Worm (Caenorhabditis elegans) whole organism, young adult: ENCODE results near the gene frpr-9.

Experiments
- B0336.3 ChIP-seq: fragments of 200-800 bp; sonication (Bioruptor generic); IDR thresholded peaks from 2 replicates; pipeline ENCODE4 v1.3.6; 2022; ENCODE audit warnings: missing genetic modification characterization, missing compliant biosample characterization
- C06A6.2 ChIP-seq: fragments of 200-800 bp; sonication (Bioruptor generic); conservative IDR thresholded peaks from 2 replicates; pipeline ENCODE4 v1.3.6; 2022; ENCODE audit warnings: missing genetic modification characterization, missing compliant biosample characterization
- F10E7.11 ChIP-seq: sonication (generic microtip); optimal IDR thresholded peaks from 2 replicates; lab custom pipeline; 2017; ENCODE audit warnings: mild to moderate bottlenecking, missing genetic modification characterization, moderate library complexity, missing compliant biosample characterization
- F22D6.2 ChIP-seq: sonication (generic microtip); optimal IDR thresholded peaks from 2 replicates; lab custom pipeline; 2016; ENCODE audit warnings: mild to moderate bottlenecking, missing genetic modification characterization, missing compliant biosample characterization
- F33H1.4 ChIP-seq: fragments of 200-800 bp; sonication (Bioruptor generic); IDR thresholded peaks from 2 replicates; pipeline ENCODE4 v1.3.6; 2022; ENCODE audit warnings: missing genetic modification reagents, missing genetic modification characterization, missing compliant biosample characterization
- F39B2.1 ChIP-seq: fragments of 200-800 bp; sonication (Bioruptor generic); IDR thresholded peaks from 2 replicates; pipeline ENCODE4 v1.3.6; 2022; ENCODE audit warnings: missing genetic modification reagents, missing genetic modification characterization, missing compliant biosample characterization
- F57C9.4 ChIP-seq: sonication (generic microtip); optimal IDR thresholded peaks from 2 replicates; lab custom pipeline; 2017; ENCODE audit warnings: mild to moderate bottlenecking, missing genetic modification characterization, missing compliant biosample characterization
- K12H6.12 ChIP-seq: fragments of 200-800 bp; sonication (Bioruptor generic); optimal IDR thresholded peaks from 2 replicates; lab custom pipeline; 2018; ENCODE audit warnings: mild to moderate bottlenecking, missing genetic modification characterization, missing compliant biosample characterization
- Y56A3A.18 ChIP-seq: fragments of 200-800 bp; sonication (Bioruptor generic); IDR thresholded peaks from 2 replicates; pipeline ENCODE4 v1.3.6; 2022; ENCODE audit warnings: missing genetic modification reagents, missing genetic modification characterization, missing compliant biosample characterization
- Y79H2A.3 ChIP-seq: fragments of 200-800 bp; sonication (Bioruptor generic); conservative IDR thresholded peaks from 2 replicates; pipeline ENCODE4 v1.3.6; 2022; ENCODE audit warnings: missing genetic modification reagents, missing genetic modification characterization, missing compliant biosample characterization
- akir-1 ChIP-seq: fragments of 200-800 bp; sonication (Bioruptor generic); optimal IDR thresholded peaks from 2 replicates; lab custom pipeline; 2018; ENCODE audit warnings: mild to moderate bottlenecking, missing genetic modification characterization, moderate library complexity, missing compliant biosample characterization
- atf-7 ChIP-seq: sonication (generic microtip); optimal IDR thresholded peaks from 2 replicates; lab custom pipeline; 2017; ENCODE audit warnings: mild to moderate bottlenecking, missing genetic modification characterization, missing compliant biosample characterization
- attf-5 ChIP-seq: fragments of 200-800 bp; sonication (Bioruptor generic); optimal IDR thresholded peaks from 2 replicates; lab custom pipeline; 2018; ENCODE audit warnings: mild to moderate bottlenecking, missing genetic modification characterization, missing compliant biosample characterization
- cebp-1 ChIP-seq, 2 experiments: fragments of 200-800 bp in 1 of 2; sonication (Bioruptor generic) in 1 of 2; sonication (generic microtip) in 1 of 2; IDR thresholded peaks in 1 of 2; optimal IDR thresholded peaks in 1 of 2; 2 replicates each; pipeline versions ENCODE4 v1.3.6 to Lab custom; 2017 to 2022; ENCODE audit warnings: missing compliant biosample characterization in 2 of 2, missing genetic modification characterization in 2 of 2, mild to moderate bottlenecking in 1 of 2, missing genetic modification reagents in 1 of 2, moderate library complexity in 1 of 2
- ceh-40 ChIP-seq: fragments of 200-800 bp; sonication (Bioruptor generic); IDR thresholded peaks from 2 replicates; pipeline ENCODE4 v1.3.6; 2022; ENCODE audit warnings: missing genetic modification characterization, missing compliant biosample characterization
- chd-7 ChIP-seq: sonication (generic microtip); optimal IDR thresholded peaks from 2 replicates; lab custom pipeline; 2016; ENCODE audit warnings: mild to moderate bottlenecking, missing genetic modification characterization, moderate library complexity, missing compliant biosample characterization
- die-1 ChIP-seq: sonication (generic microtip); optimal IDR thresholded peaks from 2 replicates; lab custom pipeline; 2016; ENCODE audit warnings: missing genotype, mild to moderate bottlenecking, missing genetic modification characterization, missing compliant biosample characterization
- dox-1 ChIP-seq: fragments of 200-800 bp; sonication (Bioruptor generic); IDR thresholded peaks from 2 replicates; pipeline ENCODE4 v1.3.6; 2022; ENCODE audit warnings: missing genetic modification reagents, missing genetic modification characterization, missing compliant biosample characterization
- dpff-1 ChIP-seq: sonication (generic microtip); optimal IDR thresholded peaks from 2 replicates; lab custom pipeline; 2017; ENCODE audit warnings: mild to moderate bottlenecking, missing genetic modification characterization, missing compliant biosample characterization
- ekl-4 ChIP-seq: fragments of 200-800 bp; sonication (Bioruptor generic); IDR thresholded peaks from 2 replicates; pipeline ENCODE4 v1.3.6; 2022; ENCODE audit warnings: missing genetic modification reagents, missing genetic modification characterization, missing compliant biosample characterization
- fkh-3 ChIP-seq: sonication (generic microtip); optimal IDR thresholded peaks from 2 replicates; lab custom pipeline; 2016; ENCODE audit warnings: mild to moderate bottlenecking, missing genetic modification characterization, missing compliant biosample characterization
- gei-17 ChIP-seq: fragments of 200-800 bp; sonication (Bioruptor generic); optimal IDR thresholded peaks from 2 replicates; lab custom pipeline; 2018; ENCODE audit warnings: mild to moderate bottlenecking, missing genetic modification characterization, missing compliant biosample characterization
- hmg-1.2 ChIP-seq: fragments of 200-800 bp; sonication (Bioruptor generic); IDR thresholded peaks from 2 replicates; pipeline ENCODE4 v1.3.6; 2022; ENCODE audit warnings: missing genetic modification reagents, missing genetic modification characterization, missing compliant biosample characterization
- hrde-1 ChIP-seq: sonication (generic microtip); optimal IDR thresholded peaks from 2 replicates; lab custom pipeline; 2016; ENCODE audit warnings: missing genetic modification characterization, mild to moderate bottlenecking, missing compliant biosample characterization, moderate library complexity, missing genotype, missing genetic modification reagents, borderline replicate concordance
- madf-10 ChIP-seq: sonication (generic microtip); optimal IDR thresholded peaks from 2 replicates; lab custom pipeline; 2016; ENCODE audit warnings: mild to moderate bottlenecking, missing genetic modification characterization, missing compliant biosample characterization
- mcd-1 ChIP-seq: fragments of 200-800 bp; sonication (Bioruptor generic); IDR thresholded peaks from 2 replicates; pipeline ENCODE4 v1.3.6; 2022; ENCODE audit warnings: missing genetic modification reagents, missing genetic modification characterization, missing compliant biosample characterization
- nfyb-1 ChIP-seq: fragments of 200-800 bp; sonication (Bioruptor generic); IDR thresholded peaks from 2 replicates; pipeline ENCODE4 v1.3.6; 2022; ENCODE audit warnings: missing genetic modification reagents, missing genetic modification characterization, missing compliant biosample characterization
- nhr-80 ChIP-seq: sonication (generic microtip); optimal IDR thresholded peaks from 2 replicates; lab custom pipeline; 2016; ENCODE audit warnings: missing genetic modification characterization, missing compliant biosample characterization
- nhr-90 ChIP-seq: sonication (generic microtip); optimal IDR thresholded peaks from 2 replicates; lab custom pipeline; 2016; ENCODE audit warnings: missing genotype, mild to moderate bottlenecking, missing genetic modification characterization, missing compliant biosample characterization
- pbrm-1 ChIP-seq: fragments of 200-800 bp; sonication (Bioruptor generic); IDR thresholded peaks from 2 replicates; pipeline ENCODE4 v1.3.6; 2022; ENCODE audit warnings: missing genetic modification reagents, missing genetic modification characterization, missing compliant biosample characterization
- pha-4 ChIP-seq: fragments of 150-350 bp; sonication (generic microtip); optimal IDR thresholded peaks from 2 replicates; lab custom pipeline; 2014; ENCODE audit warnings: missing biosample characterization, missing genetic modification reagents, missing genetic modification characterization
- repo-1 ChIP-seq: sonication (generic microtip); optimal IDR thresholded peaks from 2 replicates; lab custom pipeline; 2017; ENCODE audit warnings: mild to moderate bottlenecking, missing genetic modification characterization, missing compliant biosample characterization
- sdz-38 ChIP-seq: sonication (generic microtip); optimal IDR thresholded peaks from 2 replicates; lab custom pipeline; 2016; ENCODE audit warnings: missing genotype, missing genetic modification characterization, missing compliant biosample characterization
- sea-2 ChIP-seq: fragments of 200-800 bp; sonication (Bioruptor generic); IDR thresholded peaks from 2 replicates; pipeline ENCODE4 v1.3.6; 2022; ENCODE audit warnings: missing genetic modification characterization, missing compliant biosample characterization
- snpc-4 ChIP-seq, 5 experiments: fragments of 150-350 bp in 1 of 5; sonication (generic microtip) in 4 of 5; optimal IDR thresholded peaks; 2 replicates each; lab custom pipeline; 2014 to 2018; ENCODE audit warnings: missing genetic modification characterization in 5 of 5, missing biosample characterization in 3 of 5, antibody characterized with exemption in 2 of 5, mild to moderate bottlenecking in 2 of 5, missing compliant biosample characterization in 2 of 5, missing genotype in 2 of 5, moderate library complexity in 2 of 5, missing genetic modification reagents in 1 of 5
- somi-1 ChIP-seq: fragments of 200-800 bp; sonication (Bioruptor generic); optimal IDR thresholded peaks from 2 replicates; lab custom pipeline; 2018; ENCODE audit warnings: mild to moderate bottlenecking, missing genetic modification characterization, missing compliant biosample characterization
- tbp1 ChIP-seq: fragments of 200-800 bp; sonication (Bioruptor generic); optimal IDR thresholded peaks from 2 replicates; lab custom pipeline; 2018; ENCODE audit warnings: mild to moderate bottlenecking, missing genetic modification characterization, missing compliant biosample characterization
- unc-62 ChIP-seq: fragments of 150-350 bp; optimal IDR thresholded peaks from 2 replicates; lab custom pipeline; 2014; ENCODE audit warnings: missing biosample characterization, missing genetic modification reagents, missing genetic modification characterization
- ztf-22 ChIP-seq: fragments of 200-800 bp; sonication (Bioruptor generic); optimal IDR thresholded peaks from 2 replicates; lab custom pipeline; 2018; ENCODE audit warnings: mild to moderate bottlenecking, missing genetic modification characterization, moderate library complexity, missing compliant biosample characterization
- ztf-28 ChIP-seq: fragments of 200-800 bp; sonication (Bioruptor generic); IDR thresholded peaks from 2 replicates; pipeline ENCODE4 v1.3.6; 2022; ENCODE audit warnings: missing genetic modification reagents, missing genetic modification characterization, missing compliant biosample characterization
- ztf-6 ChIP-seq: fragments of 200-800 bp; sonication (Bioruptor generic); IDR thresholded peaks from 2 replicates; pipeline ENCODE4 v1.3.6; 2022; ENCODE audit warnings: missing genetic modification reagents, missing genetic modification characterization, missing compliant biosample characterization

frpr-9 gene

ce11 chrV:11000650-11001049 lies 8.8 kb downstream of the frpr-9 start, which contains the start of gene isy-1 (continued):
- no peak for TF ChIP-seq F10E7.11 (tag; lab: Kevin White, UChicago)
- TF ChIP-seq unc-62 (GFP tag; lab: Kevin White, UChicago): no peak
- TF ChIP-seq attf-5 (GFP tag; lab: Kevin White, UChicago): peak; percentile 85
- TF ChIP-seq hmg-1.2 (GFP tag; lab: Robert Waterston, UW): no peak
- TF ChIP-seq F39B2.1 (GFP tag; lab: Robert Waterston, UW): no peak
- no peak for TF ChIP-seq F33H1.4
- no peak for TF ChIP-seq akir-1 (GFP tag; lab: Kevin White, UChicago)
- TF ChIP-seq K12H6.12 (tag; lab: Kevin White, UChicago): no peak
- TF ChIP-seq ztf-28 (GFP tag; lab: Robert Waterston, UW): no peak
- TF ChIP-seq gei-17: no peak
- no peak for TF ChIP-seq pha-4 (tag; lab: Kevin White, UChicago)
- no peak for TF ChIP-seq Y79H2A.3
- no peak for TF ChIP-seq nfyb-1 (GFP tag; lab: Robert Waterston, UW)
- peak; percentile 79; the same call in 1 of the 2 replicates for TF ChIP-seq mcd-1 (GFP tag; lab: Robert Waterston, UW)

- TF ChIP-seq die-1 (no peak), somi-1 (GFP tag; lab: Kevin White, UChicago) (no peak), chd-7 (no peak), tbp1 (no peak), cebp-1 (GFP tag; IDR thresholded peaks at IDR 0.05; lab: Robert Waterston, UW) (no peak), cebp-1 (tag; optimal IDR thresholded peaks at IDR 0.05; lab: Kevin White, UChicago) (no peak), ztf-6 (no peak), snpc-4 (GFP tag; optimal IDR thresholded peaks at IDR 0.05; lab: Kevin White, UChicago) (no peak), snpc-4 (tag; optimal IDR thresholded peaks at IDR 0.05; lab: Kevin White, UChicago) (no peak), F33H1.4 (no peak)
- TF ChIP-seq, all 124 proteins: peak for 0
Measured at ce11 chrV:11002434-11002833, 10.5 kb downstream of the frpr-9 start, which contains the start of gene F53B7.4. Gene F53B7.4, minus strand, starts transcription at chrV:11002534.

- TF ChIP-seq sea-2 (GFP tag; lab: Robert Waterston, UW) (no peak), repo-1 (no peak)
Measured at ce11 chrV:11004094-11004493, 12.2 kb downstream of the frpr-9 start.

ce11 chrV:11007651-11008050 lies 15.8 kb downstream of the frpr-9 start:
- TF ChIP-seq cebp-1 (GFP tag; IDR thresholded peaks at IDR 0.05; lab: Robert Waterston, UW) (no peak), cebp-1 (tag; optimal IDR thresholded peaks at IDR 0.05; lab: Kevin White, UChicago) (peak; percentile 2), Y56A3A.18 (GFP tag; lab: Robert Waterston, UW) (no peak), nhr-80 (tag; lab: Kevin White, UChicago) (peak; percentile 92), dox-1 (peak; percentile 30; the same call in 1 of the 2 replicates)

ce11 chrV:11009124-11009524 lies 17.2 kb downstream of the frpr-9 start:
- TF ChIP-seq ceh-40 (GFP tag; lab: Robert Waterston, UW) (no peak), attf-5 (GFP tag; lab: Kevin White, UChicago) (no peak), C06A6.2 (no peak), nhr-80 (tag; lab: Kevin White, UChicago) (peak; percentile 99), Y79H2A.3 (no peak), tbp1 (peak; percentile 2), fkh-3 (tag; lab: Kevin White, UChicago) (no peak), F22D6.2 (peak; percentile 8), cebp-1 (GFP tag; IDR thresholded peaks at IDR 0.05; lab: Robert Waterston, UW) (no peak), cebp-1 (tag; optimal IDR thresholded peaks at IDR 0.05; lab: Kevin White, UChicago) (peak; percentile 22), nhr-90 (tag; lab: Kevin White, UChicago) (peak; percentile 62), madf-10 (tag; lab: Kevin White, UChicago) (peak; percentile 13), ekl-4 (GFP tag; lab: Robert Waterston, UW) (no peak), atf-7 (peak; percentile 69), hrde-1 (no peak), K12H6.12 (tag; lab: Kevin White, UChicago) (no peak), pbrm-1 (GFP tag; lab: Robert Waterston, UW) (0 out of 2 replicates have a peak, but pooled peaks have one; percentile 7), F39B2.1 (GFP tag; lab: Robert Waterston, UW) (no peak), B0336.3 (GFP tag; lab: Robert Waterston, UW) (no peak), ztf-22 (GFP tag; lab: Kevin White, UChicago) (peak; percentile 89), F57C9.4 (tag; lab: Kevin White, UChicago) (no peak), dpff-1 (tag; lab: Kevin White, UChicago) (no peak), sdz-38 (no peak)
